Worm (Caenorhabditis elegans) whole organism, mixed stage, embryonic: ENCODE results near the gene F55G7.4.

Experiments used
- M03D4.4 ChIP-seq: sonication (generic microtip); optimal IDR thresholded peaks from 2 replicates; lab custom pipeline; 2017; ENCODE audit warnings: mild to moderate bottlenecking, missing genetic modification characterization, missing compliant biosample characterization
- bed-3 ChIP-seq: fragments of 200-800 bp; sonication (Bioruptor generic); optimal IDR thresholded peaks from 3 replicates; lab custom pipeline; 2018; ENCODE audit warnings: mild to moderate bottlenecking, missing genetic modification characterization, moderate library complexity, missing compliant biosample characterization
- blmp-1 ChIP-seq: fragments of 150-350 bp; optimal IDR thresholded peaks from 2 replicates; lab custom pipeline; 2014; ENCODE audit warnings: missing biosample characterization, missing genetic modification characterization
- ceh-39 ChIP-seq: fragments of 150-350 bp; optimal IDR thresholded peaks from 2 replicates; lab custom pipeline; 2014; ENCODE audit warnings: missing biosample characterization, missing genetic modification characterization
- ceh-43 ChIP-seq: fragments of 200-800 bp; sonication (Bioruptor generic); optimal IDR thresholded peaks from 2 replicates; lab custom pipeline; 2018; ENCODE audit warnings: mild to moderate bottlenecking, missing genetic modification characterization, moderate library complexity, missing compliant biosample characterization
- ceh-83 ChIP-seq: fragments of 200-800 bp; sonication (Bioruptor generic); optimal IDR thresholded peaks from 2 replicates; lab custom pipeline; 2018; ENCODE audit warnings: mild to moderate bottlenecking, missing genetic modification characterization, missing compliant biosample characterization
- ces-1 ChIP-seq: fragments of 150-350 bp; optimal IDR thresholded peaks from 2 replicates; lab custom pipeline; 2014; ENCODE audit warnings: missing biosample characterization, missing genetic modification reagents, missing genetic modification characterization
- cnd-1 ChIP-seq: fragments of 200-800 bp; sonication (Bioruptor generic); optimal IDR thresholded peaks from 2 replicates; lab custom pipeline; 2018; ENCODE audit warnings: mild to moderate bottlenecking, missing genetic modification characterization, missing compliant biosample characterization
- drap-1 ChIP-seq: fragments of 200-800 bp; sonication (Bioruptor generic); optimal IDR thresholded peaks from 3 replicates; lab custom pipeline; 2018; ENCODE audit warnings: mild to moderate bottlenecking, missing genetic modification characterization, missing compliant biosample characterization
- elt-1 ChIP-seq: sonication (generic microtip); optimal IDR thresholded peaks from 2 replicates; lab custom pipeline; 2017; ENCODE audit warnings: missing genetic modification characterization, mild to moderate bottlenecking, missing compliant biosample characterization, antibody characterized with exemption, moderate library complexity, borderline replicate concordance; ENCODE audit not compliant: insufficient read depth
- elt-3 ChIP-seq: fragments of 150-350 bp; optimal IDR thresholded peaks from 2 replicates; lab custom pipeline; 2014; ENCODE audit warnings: missing biosample characterization, missing genetic modification characterization
- flh-1 ChIP-seq: fragments of 200-800 bp; sonication (Bioruptor generic); optimal IDR thresholded peaks from 2 replicates; lab custom pipeline; 2018; ENCODE audit warnings: mild to moderate bottlenecking, missing genetic modification characterization, moderate library complexity, missing compliant biosample characterization
- lin-13 ChIP-seq: fragments of 150-350 bp; optimal IDR thresholded peaks from 2 replicates; lab custom pipeline; 2014; ENCODE audit warnings: missing biosample characterization, missing genetic modification characterization
- lin-32 ChIP-seq: fragments of 200-800 bp; sonication (Bioruptor generic); optimal IDR thresholded peaks from 2 replicates; lab custom pipeline; 2018; ENCODE audit warnings: mild to moderate bottlenecking, missing genetic modification characterization, missing compliant biosample characterization
- lsy-2 ChIP-seq: fragments of 150-350 bp; optimal IDR thresholded peaks from 2 replicates; lab custom pipeline; 2014; ENCODE audit warnings: missing biosample characterization, missing genetic modification characterization
- mab-5 ChIP-seq: fragments of 150-350 bp; optimal IDR thresholded peaks from 2 replicates; lab custom pipeline; 2014; ENCODE audit warnings: missing biosample characterization, missing genetic modification characterization
- mep-1 ChIP-seq: fragments of 150-350 bp; optimal IDR thresholded peaks from 2 replicates; lab custom pipeline; 2017; ENCODE audit warnings: missing biosample characterization, missing genetic modification reagents, missing genetic modification characterization, inconsistent platforms
- mls-2 ChIP-seq: sonication (generic microtip); optimal IDR thresholded peaks from 2 replicates; lab custom pipeline; 2016; ENCODE audit warnings: mild to moderate bottlenecking, missing genetic modification characterization, moderate library complexity, missing compliant biosample characterization
- nhr-12 ChIP-seq: fragments of 150-350 bp; optimal IDR thresholded peaks from 2 replicates; lab custom pipeline; 2014; ENCODE audit warnings: missing biosample characterization, missing genetic modification characterization
- nhr-2 ChIP-seq: fragments of 150-350 bp; optimal IDR thresholded peaks from 2 replicates; lab custom pipeline; 2014; ENCODE audit warnings: missing biosample characterization, missing genetic modification characterization
- nhr-237 ChIP-seq: fragments of 150-350 bp; optimal IDR thresholded peaks from 2 replicates; lab custom pipeline; 2014; ENCODE audit warnings: missing biosample characterization, missing genetic modification characterization
- nhr-28 ChIP-seq: fragments of 150-350 bp; optimal IDR thresholded peaks from 2 replicates; lab custom pipeline; 2014; ENCODE audit warnings: missing biosample characterization, missing genetic modification characterization
- nhr-76 ChIP-seq: sonication (generic microtip); optimal IDR thresholded peaks from 2 replicates; lab custom pipeline; 2017; ENCODE audit warnings: missing biosample characterization, missing genetic modification characterization
- pha-4 ChIP-seq: fragments of 150-350 bp; optimal IDR thresholded peaks from 2 replicates; lab custom pipeline; 2018; ENCODE audit warnings: missing biosample characterization, missing genetic modification reagents, missing genetic modification characterization
- sem-2 ChIP-seq: fragments of 200-800 bp; sonication (Bioruptor generic); optimal IDR thresholded peaks from 2 replicates; lab custom pipeline; 2018; ENCODE audit warnings: mild to moderate bottlenecking, missing genetic modification characterization, missing compliant biosample characterization
- snpc-4 ChIP-seq: fragments of 150-350 bp; optimal IDR thresholded peaks from 2 replicates; lab custom pipeline; 2014; ENCODE audit warnings: missing biosample characterization, missing genetic modification characterization
- sptf-1 ChIP-seq: sonication (generic microtip); optimal IDR thresholded peaks from 2 replicates; lab custom pipeline; 2017; ENCODE audit warnings: mild to moderate bottlenecking, missing genetic modification characterization, moderate library complexity, missing compliant biosample characterization
- tbx-8 ChIP-seq: fragments of 200-800 bp; sonication (Bioruptor generic); optimal IDR thresholded peaks from 2 replicates; lab custom pipeline; 2018; ENCODE audit warnings: mild to moderate bottlenecking, missing genetic modification characterization, moderate library complexity, missing compliant biosample characterization
- unc-120 ChIP-seq: sonication (generic microtip); optimal IDR thresholded peaks from 2 replicates; lab custom pipeline; 2017; ENCODE audit warnings: missing genetic modification characterization, missing compliant biosample characterization; ENCODE audit not compliant: poor library complexity, severe bottlenecking
- unc-39 ChIP-seq: fragments of 150-350 bp; optimal IDR thresholded peaks from 2 replicates; lab custom pipeline; 2014; ENCODE audit warnings: missing biosample characterization, missing genetic modification characterization
- unc-62 ChIP-seq: fragments of 150-350 bp; optimal IDR thresholded peaks from 2 replicates; lab custom pipeline; 2014; ENCODE audit warnings: missing biosample characterization, missing genetic modification reagents, missing genetic modification characterization
- zip-8 ChIP-seq: fragments of 150-350 bp; optimal IDR thresholded peaks from 2 replicates; lab custom pipeline; 2014; ENCODE audit warnings: missing biosample characterization, missing genetic modification characterization
- ztf-11 ChIP-seq: fragments of 150-350 bp; optimal IDR thresholded peaks from 2 replicates; lab custom pipeline; 2014; ENCODE audit warnings: missing biosample characterization, missing genetic modification characterization

F55G7.4 gene

ce11 chrX:11927585-11927984 is at the start of gene F55G7.4:
TSS of gene F55G7.4 (plus strand) at chrX:11927885.
- no peak for TF ChIP-seq blmp-1 (tag; lab: Kevin White, UChicago)
- TF ChIP-seq cnd-1 (tag; lab: Kevin White, UChicago): no peak
- TF ChIP-seq nhr-76: no peak
- TF ChIP-seq unc-120 (tag; lab: Kevin White, UChicago): no peak
- TF ChIP-seq elt-3: no peak
- TF ChIP-seq ceh-83 (GFP tag; lab: Kevin White, UChicago): no peak
- no peak for TF ChIP-seq nhr-2 (tag; lab: Kevin White, UChicago)
- no peak for TF ChIP-seq M03D4.4 (tag; lab: Kevin White, UChicago)
- no peak for TF ChIP-seq ceh-43 (GFP tag; lab: Kevin White, UChicago)
- no peak for TF ChIP-seq mls-2 (tag; lab: Kevin White, UChicago)
- no peak for TF ChIP-seq snpc-4 (tag; lab: Kevin White, UChicago)
- no peak for TF ChIP-seq zip-8
- TF ChIP-seq flh-1 (GFP tag; lab: Kevin White, UChicago): no peak
- TF ChIP-seq elt-1 (tag; lab: Kevin White, UChicago): no peak
- TF ChIP-seq sptf-1 (tag; lab: Kevin White, UChicago): no peak
- no peak for TF ChIP-seq ceh-39 (tag; lab: Kevin White, UChicago)
- TF ChIP-seq mab-5: no peak
- TF ChIP-seq bed-3: no peak
- TF ChIP-seq ces-1: no peak

- TF ChIP-seq lin-32 (no peak), flh-1 (GFP tag; lab: Kevin White, UChicago) (no peak), mep-1 (no peak), sem-2 (no peak), ztf-11 (tag; lab: Kevin White, UChicago) (no peak), nhr-2 (tag; lab: Kevin White, UChicago) (no peak), sptf-1 (tag; lab: Kevin White, UChicago) (no peak), unc-62 (no peak), unc-39 (tag; lab: Kevin White, UChicago) (no peak), ceh-83 (GFP tag; lab: Kevin White, UChicago) (no peak), M03D4.4 (tag; lab: Kevin White, UChicago) (no peak), nhr-12 (tag; lab: Kevin White, UChicago) (no peak), nhr-76 (no peak), drap-1 (GFP tag; lab: Kevin White, UChicago) (no peak), ces-1 (no peak), ceh-43 (GFP tag; lab: Kevin White, UChicago) (no peak), zip-8 (no peak), ceh-39 (tag; lab: Kevin White, UChicago) (no peak), mab-5 (no peak), nhr-237 (tag; lab: Kevin White, UChicago) (no peak)
- TF ChIP-seq, all 35 proteins: peak for 0
These were observed 49.6 kb upstream of the F55G7.4 start, which contains the start of gene Y62H9A.2 for ce11 chrX:11878109-11878508. TSS of gene Y62H9A.2 (minus strand) at chrX:11878209.

DNA sequence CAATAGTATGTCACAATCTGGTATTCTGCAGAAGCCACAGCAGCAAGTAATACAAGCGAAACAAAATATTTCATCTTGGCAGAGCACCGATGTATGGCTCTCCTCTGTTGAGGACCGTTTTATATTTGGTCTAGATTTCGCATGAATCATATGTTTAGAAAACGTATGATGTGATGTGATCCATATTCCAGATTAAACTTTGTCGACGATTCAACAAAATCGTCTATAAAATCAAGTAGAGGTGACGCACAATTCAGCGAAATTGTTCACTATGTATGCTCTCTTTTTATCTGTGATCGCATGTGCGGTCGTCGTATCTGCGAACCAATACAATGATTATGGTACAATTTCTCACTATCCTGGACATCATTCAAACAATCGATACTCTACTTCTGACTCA is 47.8 kb upstream of the F55G7.4 start, which contains the start of the genes Y62H9A.3 and Y62H9A.4:
Gene Y62H9A.3, minus strand, starts transcription at position 101 of the 400 bp plus-strand sequence.
Gene Y62H9A.4, plus strand, starts transcription at position 256 of the 400 bp plus-strand sequence.
- TF ChIP-seq unc-62: no peak
- no peak for TF ChIP-seq blmp-1 (tag; lab: Kevin White, UChicago)
- TF ChIP-seq nhr-76: no peak
- TF ChIP-seq nhr-12 (tag; lab: Kevin White, UChicago): no peak
- TF ChIP-seq elt-1 (tag; lab: Kevin White, UChicago): no peak
- no peak for TF ChIP-seq flh-1 (GFP tag; lab: Kevin White, UChicago)
- no peak for TF ChIP-seq lin-13 (tag; lab: Kevin White, UChicago)
- no peak for TF ChIP-seq nhr-2 (tag; lab: Kevin White, UChicago)
- TF ChIP-seq mab-5: no peak
- no peak for TF ChIP-seq elt-3
- no peak for TF ChIP-seq drap-1 (GFP tag; lab: Kevin White, UChicago)
- no peak for TF ChIP-seq unc-120 (tag; lab: Kevin White, UChicago)
- no peak for TF ChIP-seq ceh-39 (tag; lab: Kevin White, UChicago)
- TF ChIP-seq ceh-83 (GFP tag; lab: Kevin White, UChicago): no peak
- no peak for TF ChIP-seq pha-4 (tag; lab: Kevin White, UChicago)
- no peak for TF ChIP-seq nhr-237 (tag; lab: Kevin White, UChicago)
- no peak for TF ChIP-seq lin-32
- no peak for TF ChIP-seq ztf-11 (tag; lab: Kevin White, UChicago)

ce11 chrX:11882800-11883199 is 44.9 kb upstream of the F55G7.4 start, which contains the start of the genes Y62H9A.5 and ule-5:
TSS of gene Y62H9A.5 (minus strand) at chrX:11882900.
TSS of gene ule-5 (plus strand) at chrX:11883127.
- TF ChIP-seq mab-5 (no peak), drap-1 (GFP tag; lab: Kevin White, UChicago) (no peak), ceh-43 (GFP tag; lab: Kevin White, UChicago) (no peak), lsy-2 (tag; lab: Kevin White, UChicago) (no peak), mep-1 (no peak), ces-1 (no peak), sem-2 (no peak), snpc-4 (tag; lab: Kevin White, UChicago) (no peak), nhr-28 (tag; lab: Kevin White, UChicago) (no peak), flh-1 (GFP tag; lab: Kevin White, UChicago) (no peak), bed-3 (no peak), nhr-2 (tag; lab: Kevin White, UChicago) (no peak), ceh-83 (GFP tag; lab: Kevin White, UChicago) (no peak), zip-8 (no peak), nhr-237 (tag; lab: Kevin White, UChicago) (no peak), unc-39 (tag; lab: Kevin White, UChicago) (no peak), blmp-1 (tag; lab: Kevin White, UChicago) (no peak), tbx-8 (no peak), ztf-11 (tag; lab: Kevin White, UChicago) (no peak), mls-2 (tag; lab: Kevin White, UChicago) (no peak)
